Worm (Caenorhabditis elegans) whole organism, late embryonic: ENCODE results near the gene pgp-9.

ENCODE experiments used
- C08G9.2 ChIP-seq: sonication (generic microtip); optimal IDR thresholded peaks from 2 replicates; lab custom pipeline; 2016; ENCODE audit warnings: mild to moderate bottlenecking, missing genetic modification characterization, moderate library complexity, missing compliant biosample characterization
- K02D7.2 ChIP-seq: sonication (generic microtip); optimal IDR thresholded peaks from 2 replicates; lab custom pipeline; 2017; ENCODE audit warnings: mild to moderate bottlenecking, missing genetic modification characterization, missing compliant biosample characterization
- K09A11.1 ChIP-seq: sonication (generic microtip); optimal IDR thresholded peaks from 2 replicates; lab custom pipeline; 2017; ENCODE audit warnings: antibody characterized with exemption, mild to moderate bottlenecking, missing genetic modification characterization, missing compliant biosample characterization; ENCODE audit not compliant: insufficient read depth
- T23F11.4 ChIP-seq: fragments of 200-800 bp; sonication (Bioruptor generic); optimal IDR thresholded peaks from 2 replicates; lab custom pipeline; 2018; ENCODE audit warnings: mild to moderate bottlenecking, missing genetic modification characterization, missing compliant biosample characterization
- Y22D7AL.16 ChIP-seq: sonication (generic microtip); optimal IDR thresholded peaks from 2 replicates; lab custom pipeline; 2016; ENCODE audit warnings: missing genetic modification characterization, missing compliant biosample characterization
- ahr-1 ChIP-seq: sonication (generic microtip); optimal IDR thresholded peaks from 2 replicates; lab custom pipeline; 2016; ENCODE audit warnings: missing genetic modification characterization, missing compliant biosample characterization
- ceh-14 ChIP-seq: sonication (generic microtip); optimal IDR thresholded peaks from 2 replicates; lab custom pipeline; 2016; ENCODE audit warnings: missing genotype, missing genetic modification characterization, missing compliant biosample characterization
- ceh-18 ChIP-seq: sonication (generic microtip); optimal IDR thresholded peaks from 2 replicates; lab custom pipeline; 2016; ENCODE audit warnings: missing genetic modification characterization, missing compliant biosample characterization
- ceh-19 ChIP-seq: fragments of 200-800 bp; sonication (Bioruptor generic); optimal IDR thresholded peaks from 2 replicates; lab custom pipeline; 2018; ENCODE audit warnings: mild to moderate bottlenecking, missing genetic modification characterization, missing compliant biosample characterization
- ceh-34 ChIP-seq: sonication (generic microtip); optimal IDR thresholded peaks from 2 replicates; lab custom pipeline; 2016; ENCODE audit warnings: mild to moderate bottlenecking, missing genetic modification characterization, missing compliant biosample characterization
- ceh-45 ChIP-seq: fragments of 200-800 bp; sonication (Bioruptor generic); IDR thresholded peaks from 2 replicates; pipeline ENCODE4 v1.3.6; 2022; ENCODE audit warnings: missing genetic modification reagents, missing genetic modification characterization, missing compliant biosample characterization
- ceh-48 ChIP-seq: sonication (generic microtip); optimal IDR thresholded peaks from 2 replicates; lab custom pipeline; 2016; ENCODE audit warnings: missing genetic modification characterization, inconsistent platforms, missing compliant biosample characterization
- che-1 ChIP-seq: sonication (generic microtip); optimal IDR thresholded peaks from 2 replicates; lab custom pipeline; 2016; ENCODE audit warnings: mild to moderate bottlenecking, missing genetic modification characterization, missing compliant biosample characterization
- dve-1 ChIP-seq: sonication (generic microtip); optimal IDR thresholded peaks from 2 replicates; lab custom pipeline; 2017; ENCODE audit warnings: antibody characterized with exemption, mild to moderate bottlenecking, missing genetic modification characterization, missing compliant biosample characterization
- elt-2 ChIP-seq: sonication (generic microtip); optimal IDR thresholded peaks from 2 replicates; lab custom pipeline; 2016; ENCODE audit warnings: missing genetic modification reagents, missing genetic modification characterization, missing compliant biosample characterization
- fax-1 ChIP-seq: sonication (generic microtip); optimal IDR thresholded peaks from 2 replicates; lab custom pipeline; 2016; ENCODE audit warnings: missing genotype, missing genetic modification characterization, missing compliant biosample characterization
- fkh-10 ChIP-seq: fragments of 150-350 bp; optimal IDR thresholded peaks from 2 replicates; lab custom pipeline; 2014; ENCODE audit warnings: missing biosample characterization, missing genetic modification reagents, missing genetic modification characterization
- hlh-15 ChIP-seq: sonication (generic microtip); optimal IDR thresholded peaks from 2 replicates; lab custom pipeline; 2016; ENCODE audit warnings: missing genetic modification characterization, missing compliant biosample characterization
- hlh-30 ChIP-seq: sonication (generic microtip); optimal IDR thresholded peaks from 2 replicates; lab custom pipeline; 2017; ENCODE audit warnings: antibody characterized with exemption, missing genetic modification characterization, missing compliant biosample characterization; ENCODE audit not compliant: insufficient read depth
- hlh-8 ChIP-seq: sonication (generic microtip); optimal IDR thresholded peaks from 2 replicates; lab custom pipeline; 2016; ENCODE audit warnings: missing genotype, missing genetic modification characterization, missing compliant biosample characterization
- lim-6 ChIP-seq: sonication (generic microtip); optimal IDR thresholded peaks from 2 replicates; lab custom pipeline; 2016; ENCODE audit warnings: missing genetic modification characterization, missing compliant biosample characterization
- lin-11 ChIP-seq: fragments of 200-800 bp; sonication (Bioruptor generic); optimal IDR thresholded peaks from 2 replicates; lab custom pipeline; 2018; ENCODE audit warnings: mild to moderate bottlenecking, missing genetic modification characterization, missing compliant biosample characterization
- madf-2 ChIP-seq: sonication (generic microtip); optimal IDR thresholded peaks from 2 replicates; lab custom pipeline; 2017; ENCODE audit warnings: missing genetic modification characterization, missing compliant biosample characterization
- mec-3 ChIP-seq: sonication (generic microtip); optimal IDR thresholded peaks from 2 replicates; lab custom pipeline; 2016; ENCODE audit warnings: borderline replicate concordance, missing genetic modification characterization, missing compliant biosample characterization
- nfya-1 ChIP-seq: sonication (generic microtip); optimal IDR thresholded peaks from 2 replicates; lab custom pipeline; 2017; ENCODE audit warnings: missing genetic modification characterization, mild to moderate bottlenecking, missing compliant biosample characterization, antibody characterized with exemption, moderate library complexity
- nhr-11 ChIP-seq: fragments of 150-350 bp; optimal IDR thresholded peaks from 2 replicates; lab custom pipeline; 2014; ENCODE audit warnings: missing biosample characterization, missing genetic modification characterization
- odd-2 ChIP-seq: sonication (generic microtip); optimal IDR thresholded peaks from 2 replicates; lab custom pipeline; 2017; ENCODE audit warnings: antibody characterized with exemption, mild to moderate bottlenecking, missing genetic modification characterization, missing compliant biosample characterization
- pat-9 ChIP-seq: fragments of 200-800 bp; sonication (Bioruptor generic); optimal IDR thresholded peaks from 2 replicates; lab custom pipeline; 2018; ENCODE audit warnings: mild to moderate bottlenecking, missing genetic modification characterization, moderate library complexity, missing compliant biosample characterization
- pha-2 ChIP-seq: sonication (generic microtip); optimal IDR thresholded peaks from 2 replicates; lab custom pipeline; 2017; ENCODE audit warnings: mild to moderate bottlenecking, missing genetic modification characterization, missing compliant biosample characterization
- pqm-1 ChIP-seq: sonication (generic microtip); optimal IDR thresholded peaks from 2 replicates; lab custom pipeline; 2016; ENCODE audit warnings: missing genetic modification characterization, missing compliant biosample characterization
- sox-2 ChIP-seq: fragments of 200-800 bp; sonication (Bioruptor generic); IDR thresholded peaks from 2 replicates; pipeline ENCODE4 v1.3.6; 2022; ENCODE audit warnings: missing genetic modification reagents, missing genetic modification characterization, missing compliant biosample characterization
- syd-9 ChIP-seq: sonication (generic microtip); optimal IDR thresholded peaks from 2 replicates; lab custom pipeline; 2016; ENCODE audit warnings: mild to moderate bottlenecking, missing genetic modification characterization, moderate library complexity, missing compliant biosample characterization
- unc-42 ChIP-seq: sonication (generic microtip); optimal IDR thresholded peaks from 2 replicates; lab custom pipeline; 2016; ENCODE audit warnings: missing genotype, missing genetic modification characterization, missing compliant biosample characterization
- unc-55 ChIP-seq: sonication (generic microtip); optimal IDR thresholded peaks from 2 replicates; lab custom pipeline; 2017; ENCODE audit warnings: missing biosample characterization, missing genetic modification reagents, missing genetic modification characterization

The pgp-9 gene

DNA sequence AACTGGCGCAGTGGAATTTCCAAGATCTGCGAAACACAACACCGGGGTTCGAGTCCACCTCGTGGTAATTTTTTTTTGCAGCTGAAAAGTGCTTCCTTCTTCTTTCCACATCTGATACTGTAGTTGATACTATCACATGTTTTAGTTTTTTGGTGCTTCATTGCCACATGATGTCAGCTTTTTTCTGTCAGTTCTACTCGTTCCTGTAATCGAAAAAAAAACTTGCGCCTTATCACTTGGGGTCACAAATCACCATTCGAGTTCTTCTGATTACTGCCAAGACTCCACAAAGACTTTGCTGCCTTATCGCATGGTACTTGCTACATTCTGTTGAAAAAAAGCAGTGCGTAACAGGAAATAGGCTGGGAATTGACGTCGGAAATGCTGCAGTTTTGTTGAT lies 34.0 kb upstream of the pgp-9 start:
- TF ChIP-seq K02D7.2 (tag; lab: Kevin White, UChicago) (no peak), elt-2 (tag; lab: Kevin White, UChicago) (peak; percentile 83)

DNA sequence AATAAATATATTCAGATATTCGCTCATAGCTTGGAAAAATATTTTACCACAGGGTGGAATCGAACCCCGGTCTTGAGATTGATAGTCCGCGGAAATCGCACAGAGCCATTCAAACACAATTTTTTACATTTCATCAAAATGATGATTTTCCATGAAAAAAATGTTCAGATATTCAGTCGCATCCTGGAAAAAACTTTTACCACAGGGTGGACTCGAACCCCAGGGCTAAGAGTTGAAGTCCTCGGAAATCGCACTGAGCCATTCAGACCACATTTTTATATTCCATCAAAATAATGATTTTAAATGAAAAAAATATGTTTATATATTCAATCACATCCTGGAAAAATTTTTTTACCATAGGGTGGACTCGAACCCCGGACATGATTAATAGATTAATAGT lies 33.1 kb upstream of the pgp-9 start:
- TF ChIP-seq C08G9.2 (tag; lab: Kevin White, UChicago) (no peak), sox-2 (GFP tag; lab: Robert Waterston, UW) (no peak), elt-2 (tag; lab: Kevin White, UChicago) (no peak), unc-55 (GFP tag; lab: Kevin White, UChicago) (no peak), odd-2 (no peak), madf-2 (tag; lab: Kevin White, UChicago) (no peak), mec-3 (tag; lab: Kevin White, UChicago) (no peak), T23F11.4 (GFP tag; lab: Kevin White, UChicago) (no peak), fkh-10 (GFP tag; lab: Kevin White, UChicago) (no peak), Y22D7AL.16 (tag; lab: Kevin White, UChicago) (no peak)

DNA sequence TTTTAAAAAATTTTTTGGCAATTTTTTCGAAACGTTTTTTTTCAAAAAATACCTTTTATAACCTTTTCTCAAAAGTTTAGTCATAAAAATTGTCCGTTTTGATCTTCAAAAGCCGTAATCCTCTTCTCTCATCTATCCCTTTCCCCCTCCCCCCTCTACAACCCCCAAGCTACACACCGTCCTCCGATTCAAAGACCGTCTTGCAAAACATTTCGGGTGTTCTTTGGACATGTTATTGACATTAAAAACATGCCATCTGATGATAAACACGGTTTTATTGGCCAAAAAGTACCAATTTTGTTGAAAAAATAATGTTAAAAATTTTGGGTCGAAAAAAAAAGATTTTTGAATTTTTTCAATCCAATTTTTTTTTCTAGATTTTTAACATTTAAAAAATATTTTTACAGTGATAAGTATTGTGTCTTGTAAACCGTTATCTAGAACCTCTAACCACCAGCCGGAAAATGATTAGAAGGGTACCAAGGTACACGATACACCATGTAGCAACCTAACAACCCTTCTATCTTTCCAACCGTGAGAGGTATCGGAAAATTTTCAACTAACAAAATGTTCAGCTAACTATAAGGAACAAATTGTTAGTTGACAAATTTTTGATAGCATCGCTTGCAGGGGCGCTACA lies 32.4 kb upstream of the pgp-9 start:
- peak; percentile 18 for TF ChIP-seq elt-2 (tag; lab: Kevin White, UChicago)
- TF ChIP-seq C08G9.2 (tag; lab: Kevin White, UChicago): no peak

DNA sequence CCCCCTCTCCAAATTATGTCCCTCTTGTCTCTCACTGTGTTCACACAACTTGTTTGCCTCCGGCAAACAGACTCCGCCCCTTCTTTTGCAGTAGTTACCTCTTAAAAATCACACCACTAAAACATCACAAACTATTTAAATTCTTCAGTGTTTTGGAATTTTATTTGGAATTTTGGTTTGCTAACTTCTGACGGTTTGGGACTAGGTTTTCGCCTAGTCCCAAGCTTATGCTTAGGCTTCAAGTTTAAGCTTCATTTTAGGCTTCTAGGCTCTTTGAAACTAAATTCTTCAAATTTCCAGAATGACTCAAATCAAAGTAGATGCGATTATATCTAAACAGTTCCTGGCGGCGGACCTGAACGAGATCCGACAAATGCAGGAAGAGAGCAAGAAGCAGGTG lies 31.0 kb upstream of the pgp-9 start, which contains the start of gene fat-5:
Gene fat-5, plus strand, starts transcription at position 301 of the 400 bp plus-strand sequence.
- TF ChIP-seq pha-2 (tag; lab: Kevin White, UChicago): no peak
- no peak for TF ChIP-seq hlh-8 (tag; lab: Kevin White, UChicago)
- TF ChIP-seq T23F11.4 (GFP tag; lab: Kevin White, UChicago): no peak
- no peak for TF ChIP-seq ceh-19 (GFP tag; lab: Kevin White, UChicago)
- TF ChIP-seq elt-2 (tag; lab: Kevin White, UChicago): no peak
- TF ChIP-seq unc-42 (tag; lab: Kevin White, UChicago): no peak
- TF ChIP-seq fax-1 (tag; lab: Kevin White, UChicago): no peak

DNA sequence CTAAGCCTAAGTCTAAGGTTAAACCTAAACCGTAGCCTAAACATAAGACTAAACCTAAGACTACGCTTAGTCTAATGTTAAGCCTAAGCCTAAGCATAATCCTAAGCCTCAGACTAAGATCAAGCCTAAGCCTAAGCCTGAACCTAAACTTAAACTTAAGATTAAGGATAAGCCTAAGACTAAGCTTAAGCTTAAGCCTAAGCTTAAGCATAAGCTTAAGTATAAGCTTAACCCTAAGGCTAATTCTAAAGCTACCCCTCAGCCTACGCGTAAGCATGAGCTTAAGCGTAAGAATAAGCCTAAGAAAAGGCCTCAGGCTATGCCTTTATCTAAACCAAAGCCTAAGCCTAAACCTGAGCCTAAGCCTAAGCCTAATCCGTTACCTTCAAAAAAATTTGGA lies 27.4 kb upstream of the pgp-9 start:
- TF ChIP-seq pqm-1 (tag; lab: Kevin White, UChicago): no peak
- TF ChIP-seq dve-1 (tag; lab: Kevin White, UChicago): peak; percentile 84

DNA sequence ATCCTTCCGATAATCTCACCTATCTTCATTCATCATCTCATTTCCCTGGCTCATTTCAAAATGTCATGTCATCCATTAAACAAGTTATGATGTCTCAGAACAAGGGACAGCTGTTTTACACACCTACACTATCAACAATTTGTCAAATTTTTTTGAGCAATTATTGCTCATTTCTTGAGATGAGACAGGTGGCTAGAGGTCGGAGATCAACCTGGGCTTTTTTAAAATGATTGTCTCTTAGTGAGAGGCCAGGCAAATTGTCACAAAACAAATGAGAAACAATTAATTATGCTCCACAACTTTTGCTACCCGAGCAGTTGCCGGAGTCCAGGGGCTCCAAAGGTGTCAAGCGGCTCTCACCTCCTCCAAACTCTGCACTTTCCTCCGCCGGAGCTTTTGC lies 26.9 kb upstream of the pgp-9 start:
- TF ChIP-seq hlh-15 (no peak), ceh-18 (peak; percentile 29), unc-55 (GFP tag; lab: Kevin White, UChicago) (peak; percentile 75)

DNA sequence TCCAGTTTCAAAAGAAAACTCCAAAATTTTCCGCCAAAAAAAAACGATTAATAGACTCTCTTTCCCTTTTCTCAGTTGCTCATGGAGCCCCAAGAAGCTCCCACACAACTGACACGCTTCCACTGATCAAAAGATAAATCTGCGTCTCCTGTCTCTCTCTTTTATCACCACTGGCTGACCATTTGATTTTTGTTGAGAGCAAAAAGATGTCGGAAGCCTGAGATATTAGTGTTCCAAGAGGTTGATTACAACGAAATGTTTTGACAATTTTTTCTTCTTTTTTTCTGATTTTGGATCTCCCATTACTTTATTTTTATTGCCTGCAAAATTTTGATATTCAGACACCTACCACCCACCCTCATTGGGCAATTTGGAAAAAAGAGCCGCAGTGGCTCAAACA lies 23.2 kb upstream of the pgp-9 start, which contains the start of gene twk-42:
Gene twk-42, minus strand, starts transcription at position 101 of the 400 bp plus-strand sequence.
- no peak for TF ChIP-seq pat-9 (tag; lab: Kevin White, UChicago)

DNA sequence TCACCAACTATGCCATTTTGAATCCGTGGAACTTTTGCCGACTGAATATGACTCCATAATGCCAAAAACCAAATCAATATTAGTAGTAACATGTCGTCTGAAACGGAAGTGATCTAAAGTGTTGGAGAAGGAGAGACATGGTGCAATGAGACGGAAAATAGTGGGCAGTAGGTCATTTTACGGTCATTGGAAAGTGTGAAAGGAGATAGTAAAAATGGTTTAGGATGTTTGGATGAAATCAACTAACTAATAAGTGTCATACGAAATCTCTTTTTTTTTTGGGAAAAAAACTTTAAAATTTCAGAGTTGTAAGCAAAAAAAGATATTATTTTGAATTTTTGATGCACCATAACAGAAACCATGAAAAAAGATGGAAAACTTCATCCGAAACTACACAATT lies 15.9 kb upstream of the pgp-9 start, which contains the start of gene cutl-4:
Gene cutl-4, minus strand, starts transcription at position 101 of the 400 bp plus-strand sequence.
- TF ChIP-seq ceh-34 (tag; lab: Kevin White, UChicago): no peak
- TF ChIP-seq fax-1 (tag; lab: Kevin White, UChicago): no peak
- no peak for TF ChIP-seq ceh-14
- TF ChIP-seq lin-11 (tag; lab: Kevin White, UChicago): no peak
- TF ChIP-seq ahr-1 (tag; lab: Kevin White, UChicago): no peak
- TF ChIP-seq nhr-11 (tag; lab: Kevin White, UChicago): no peak
- no peak for TF ChIP-seq ceh-45
- TF ChIP-seq unc-42 (tag; lab: Kevin White, UChicago): no peak
- no peak for TF ChIP-seq che-1 (tag; lab: Kevin White, UChicago)
- no peak for TF ChIP-seq ceh-19 (GFP tag; lab: Kevin White, UChicago)
- TF ChIP-seq madf-2 (tag; lab: Kevin White, UChicago): no peak
- no peak for TF ChIP-seq odd-2
- TF ChIP-seq hlh-30: no peak
- no peak for TF ChIP-seq lim-6 (tag; lab: Kevin White, UChicago)
- no peak for TF ChIP-seq ceh-48 (tag; lab: Kevin White, UChicago)
- no peak for TF ChIP-seq K09A11.1
- no peak for TF ChIP-seq syd-9 (tag; lab: Kevin White, UChicago)
- no peak for TF ChIP-seq sox-2 (GFP tag; lab: Robert Waterston, UW)
- TF ChIP-seq nfya-1 (tag; lab: Kevin White, UChicago): no peak
